Worm (Caenorhabditis elegans): ENCODE results near the gene eak-4.

The eak-4 gene

DNA sequence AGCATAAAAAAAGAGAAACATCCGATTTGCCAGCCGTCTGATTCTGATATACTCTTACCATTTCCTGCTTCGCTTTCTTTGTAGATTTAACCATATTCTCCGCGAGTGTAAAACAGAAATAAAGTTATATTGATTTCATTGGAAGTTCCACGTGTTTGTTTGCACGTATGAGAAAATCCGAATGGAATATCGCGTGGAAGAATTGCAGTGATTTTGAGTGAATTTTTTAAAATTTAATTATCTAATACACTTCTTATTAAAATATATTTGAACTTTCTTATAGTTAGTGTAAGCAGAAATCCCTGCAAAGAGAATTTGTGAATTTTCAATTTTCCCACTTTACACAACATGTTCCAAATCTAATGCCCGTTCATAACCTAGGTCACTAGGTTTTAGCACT, 5.7 kb upstream of the eak-4 start, which contains the start of gene F53B2.5:
TSS of gene F53B2.5 (minus strand) at position 101 of the 400 bp plus-strand sequence.
- TF ChIP-seq nfya-1 (tag; optimal IDR thresholded peaks at IDR 0.05) = no peak
- no peak for TF ChIP-seq hlh-8 (tag; optimal IDR thresholded peaks at IDR 0.05)
- TF ChIP-seq unc-55 (GFP tag; optimal IDR thresholded peaks at IDR 0.05) = no peak
- no peak for TF ChIP-seq ets-4 (tag; optimal IDR thresholded peaks at IDR 0.05)
- TF ChIP-seq pax-1 (tag; optimal IDR thresholded peaks at IDR 0.05) = no peak
- TF ChIP-seq lim-6 (tag; optimal IDR thresholded peaks at IDR 0.05) = no peak
- no peak for TF ChIP-seq pha-4 (tag; optimal IDR thresholded peaks at IDR 0.05)
- TF ChIP-seq madf-2 (tag; optimal IDR thresholded peaks at IDR 0.05) = no peak
- no peak for TF ChIP-seq ceh-31 (tag; optimal IDR thresholded peaks at IDR 0.05)
- no peak for TF ChIP-seq F13H6.1 (tag; optimal IDR thresholded peaks at IDR 0.05)
- TF ChIP-seq sdc-2 (tag; optimal IDR thresholded peaks at IDR 0.05) = no peak
- TF ChIP-seq unc-3 (GFP tag; conservative IDR thresholded peaks at IDR 0.05) = no peak
- no peak for TF ChIP-seq unc-3 (tag; optimal IDR thresholded peaks at IDR 0.05)
- TF ChIP-seq ceh-30 (tag; optimal IDR thresholded peaks at IDR 0.05) = no peak
- no peak for TF ChIP-seq rnt-1 (tag; optimal IDR thresholded peaks at IDR 0.05)
- TF ChIP-seq ceh-45 (GFP tag; IDR thresholded peaks at IDR 0.05) = no peak
- TF ChIP-seq ttx-3 (tag; optimal IDR thresholded peaks at IDR 0.05) = no peak
- TF ChIP-seq K09A11.1 (tag; optimal IDR thresholded peaks at IDR 0.05; ENCODE audit: insufficient read depth) = no peak
- TF ChIP-seq ceh-48 (tag; optimal IDR thresholded peaks at IDR 0.05) = no peak
- TF ChIP-seq pag-3 (tag; optimal IDR thresholded peaks at IDR 0.05; ENCODE audit: borderline replicate concordance) = no peak

DNA sequence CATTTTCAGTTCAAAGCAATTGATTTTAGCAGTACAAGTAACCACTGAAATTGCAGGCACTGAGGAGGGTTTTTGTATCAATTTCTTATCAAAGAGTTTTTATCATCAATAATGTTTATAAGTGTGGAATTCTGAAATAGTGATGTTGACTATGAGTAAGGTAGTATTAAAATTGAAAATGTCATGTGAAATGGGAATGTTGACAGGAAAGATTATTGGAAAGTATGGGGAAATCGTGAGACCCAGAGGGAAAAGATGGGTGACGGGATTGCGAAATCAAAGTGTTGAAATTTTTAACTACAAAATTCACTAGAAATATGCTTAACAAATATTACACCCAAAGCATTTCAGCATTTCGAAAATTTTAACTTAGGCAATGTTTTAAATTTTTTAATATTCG, 1.9 kb upstream of the eak-4 start, which contains the start of gene F53B2.8:
TSS of gene F53B2.8 (minus strand) at position 180 of the 400 bp plus-strand sequence.
- no peak for TF ChIP-seq che-1 (tag; optimal IDR thresholded peaks at IDR 0.05)
- TF ChIP-seq unc-42 (tag; optimal IDR thresholded peaks at IDR 0.05) = no peak
- TF ChIP-seq lin-11 (tag; optimal IDR thresholded peaks at IDR 0.05) = no peak
- TF ChIP-seq zip-5 (tag; optimal IDR thresholded peaks at IDR 0.05) = no peak
- no peak for TF ChIP-seq pros-1 (tag; optimal IDR thresholded peaks at IDR 0.05)
- no peak for TF ChIP-seq ceh-19 (GFP tag; optimal IDR thresholded peaks at IDR 0.05)
- no peak for TF ChIP-seq ceh-6 (GFP tag; optimal IDR thresholded peaks at IDR 0.05)
- no peak for TF ChIP-seq ceh-34 (tag; optimal IDR thresholded peaks at IDR 0.05)
- TF ChIP-seq pqm-1 (tag; optimal IDR thresholded peaks at IDR 0.05) = no peak
- no peak for TF ChIP-seq ceh-2 (tag; optimal IDR thresholded peaks at IDR 0.05)
- no peak for TF ChIP-seq rnt-1 (tag; optimal IDR thresholded peaks at IDR 0.05)
- no peak for TF ChIP-seq ref-2 (tag; optimal IDR thresholded peaks at IDR 0.05)
- no peak for TF ChIP-seq ttx-3 (tag; optimal IDR thresholded peaks at IDR 0.05)
- TF ChIP-seq ceh-22 (tag; optimal IDR thresholded peaks at IDR 0.05) = no peak
- TF ChIP-seq nhr-232 (tag; optimal IDR thresholded peaks at IDR 0.05) = no peak
- no peak for TF ChIP-seq tbx-7 (tag; optimal IDR thresholded peaks at IDR 0.05)
- TF ChIP-seq ceh-45 (GFP tag; IDR thresholded peaks at IDR 0.05) = no peak

DNA sequence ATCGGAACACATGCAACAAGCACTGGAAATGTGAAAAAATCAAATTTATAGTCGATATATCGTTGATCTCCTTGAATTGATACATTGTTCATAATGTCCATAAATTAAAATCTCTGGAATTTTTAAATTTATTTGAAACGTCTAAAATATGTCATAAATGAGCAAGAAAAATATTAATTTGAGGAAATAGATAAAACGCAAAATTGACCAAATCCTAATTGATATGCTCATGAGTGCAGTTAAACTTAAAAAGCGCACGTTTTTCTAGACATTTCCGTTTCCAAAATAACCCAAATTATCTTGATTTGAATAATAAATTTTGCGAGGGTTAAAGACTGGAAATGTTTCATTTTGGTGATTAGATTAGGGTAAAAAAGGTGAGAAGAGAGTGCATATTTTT, 2.8 kb downstream of the eak-4 start, which contains the start of gene sru-13:
TSS of gene sru-13 (minus strand) at position 101 of the 400 bp plus-strand sequence.
- TF ChIP-seq lin-11 (tag; optimal IDR thresholded peaks at IDR 0.05) = no peak
- no peak for TF ChIP-seq sox-4 (tag; optimal IDR thresholded peaks at IDR 0.05)
- TF ChIP-seq dmd-4 (tag; optimal IDR thresholded peaks at IDR 0.05; ENCODE audit: borderline replicate concordance) = no peak
- no peak for TF ChIP-seq unc-42 (tag; optimal IDR thresholded peaks at IDR 0.05)
- TF ChIP-seq ceh-14 (tag; optimal IDR thresholded peaks at IDR 0.05) = no peak
- no peak for TF ChIP-seq sox-2 (GFP tag; IDR thresholded peaks at IDR 0.05)
- no peak for TF ChIP-seq ceh-18 (tag; optimal IDR thresholded peaks at IDR 0.05)
- TF ChIP-seq ceh-2 (tag; optimal IDR thresholded peaks at IDR 0.05) = no peak
- no peak for TF ChIP-seq C38D4.7 (GFP tag; optimal IDR thresholded peaks at IDR 0.05)
- no peak for TF ChIP-seq ceh-22 (tag; optimal IDR thresholded peaks at IDR 0.05)
- no peak for TF ChIP-seq ets-4 (tag; optimal IDR thresholded peaks at IDR 0.05)
- TF ChIP-seq pqm-1 (tag; optimal IDR thresholded peaks at IDR 0.05) = no peak
- no peak for TF ChIP-seq elt-4 (tag; optimal IDR thresholded peaks at IDR 0.05)
- no peak for TF ChIP-seq pat-9 (tag; optimal IDR thresholded peaks at IDR 0.05)
- TF ChIP-seq tbx-2 (tag; optimal IDR thresholded peaks at IDR 0.05) = no peak
- no peak for TF ChIP-seq npax-4 (tag; optimal IDR thresholded peaks at IDR 0.05)
- TF ChIP-seq K09A11.1 (tag; optimal IDR thresholded peaks at IDR 0.05; ENCODE audit: insufficient read depth) = no peak
- TF ChIP-seq nhr-11 (tag; optimal IDR thresholded peaks at IDR 0.05) = no peak
